Fruit fly (Drosophila melanogaster) whole organism, embryonic: ENCODE data around the gene CG12075.
A peak's percentile ranks its signal among the peaks of the same experiment; 100 is the strongest.

Source experiments
- BEAF-32 ChIP-seq: fragments of 200-800 bp; sonication (Bioruptor generic); optimal IDR thresholded peaks from 3 replicates; lab custom pipeline; 2017; ENCODE audit warnings: missing biosample characterization, missing genetic modification characterization, mild to moderate bottlenecking, moderate library complexity, missing genetic modification reagents
- CG10321 ChIP-seq: fragments of 200-800 bp; sonication (Bioruptor generic); IDR thresholded peaks from 2 replicates; pipeline ENCODE4 v1.3.6; 2022; ENCODE audit warnings: missing biosample characterization, missing genetic modification characterization
- CG10462 ChIP-seq: fragments of 200-800 bp; sonication (Bioruptor generic); optimal IDR thresholded peaks from 2 replicates; lab custom pipeline; 2016; ENCODE audit warnings: missing biosample characterization, missing genetic modification characterization
- CG11247 ChIP-seq: fragments of 200-800 bp; sonication (Bioruptor generic); IDR thresholded peaks from 2 replicates; pipeline ENCODE4 v1.3.6; 2022; ENCODE audit warnings: missing biosample characterization, missing genetic modification characterization
- CG14965 ChIP-seq: fragments of 200-800 bp; sonication (Bioruptor generic); optimal IDR thresholded peaks from 2 replicates; lab custom pipeline; 2016; ENCODE audit warnings: missing biosample characterization, missing genetic modification characterization, borderline replicate concordance
- CG17359 ChIP-seq: fragments of 200-800 bp; sonication (Bioruptor generic); optimal IDR thresholded peaks from 3 replicates; lab custom pipeline; 2018; ENCODE audit warnings: missing biosample characterization, mild to moderate bottlenecking, missing genetic modification characterization, moderate library complexity
- CG18599 ChIP-seq: fragments of 200-800 bp; sonication (Bioruptor generic); optimal IDR thresholded peaks from 3 replicates; lab custom pipeline; 2017; ENCODE audit warnings: missing biosample characterization, missing genetic modification characterization, mild to moderate bottlenecking, moderate library complexity, missing genetic modification reagents
- CG18619 ChIP-seq: fragments of 200-800 bp; sonication (Bioruptor generic); optimal IDR thresholded peaks from 3 replicates; lab custom pipeline; 2017; ENCODE audit warnings: missing biosample characterization, mild to moderate bottlenecking, missing genetic modification characterization
- CG2116 ChIP-seq: fragments of 200-800 bp; sonication (Bioruptor generic); optimal IDR thresholded peaks from 3 replicates; lab custom pipeline; 2018; ENCODE audit warnings: missing biosample characterization, mild to moderate bottlenecking, missing genetic modification characterization
- CG31388 ChIP-seq: fragments of 200-800 bp; sonication (Bioruptor generic); optimal IDR thresholded peaks from 2 replicates; lab custom pipeline; 2016; ENCODE audit warnings: missing biosample characterization, missing genetic modification characterization
- CG34376 ChIP-seq: fragments of 200-800 bp; sonication (Bioruptor generic); optimal IDR thresholded peaks from 2 replicates; lab custom pipeline; 2018; ENCODE audit warnings: missing biosample characterization, mild to moderate bottlenecking, missing genetic modification characterization
- CG6854 ChIP-seq: fragments of 200-800 bp; sonication (Bioruptor generic); optimal IDR thresholded peaks from 3 replicates; lab custom pipeline; 2017; ENCODE audit warnings: missing biosample characterization, mild to moderate bottlenecking, missing genetic modification characterization
- CG7271 ChIP-seq: fragments of 200-800 bp; sonication (Bioruptor generic); optimal IDR thresholded peaks from 2 replicates; lab custom pipeline; 2018; ENCODE audit warnings: missing biosample characterization, mild to moderate bottlenecking, missing genetic modification characterization, moderate library complexity
- CG7786 ChIP-seq: fragments of 200-800 bp; sonication (Bioruptor generic); optimal IDR thresholded peaks from 2 replicates; lab custom pipeline; 2016; ENCODE audit warnings: missing biosample characterization, missing genetic modification characterization
- CG7987 ChIP-seq: fragments of 200-800 bp; sonication (Bioruptor generic); optimal IDR thresholded peaks from 2 replicates; lab custom pipeline; 2018; ENCODE audit warnings: missing biosample characterization, mild to moderate bottlenecking, missing genetic modification characterization, moderate library complexity
- Camta ChIP-seq: fragments of 200-800 bp; sonication (Bioruptor generic); optimal IDR thresholded peaks from 2 replicates; lab custom pipeline; 2016; ENCODE audit warnings: missing biosample characterization, missing genetic modification characterization
- D19A ChIP-seq: fragments of 200-800 bp; optimal IDR thresholded peaks from 3 replicates; lab custom pipeline; 2019; ENCODE audit warnings: missing biosample characterization, mild to moderate bottlenecking, missing genetic modification characterization, moderate library complexity
- Dll ChIP-seq: fragments of 200-800 bp; sonication (Bioruptor generic); IDR thresholded peaks from 4 replicates; pipeline ENCODE4 v1.3.6; 2022; ENCODE audit warnings: missing biosample characterization, missing genetic modification characterization; ENCODE audit not compliant: partially characterized antibody
- Fer1 ChIP-seq: fragments of 200-800 bp; sonication (Bioruptor generic); optimal IDR thresholded peaks from 2 replicates; lab custom pipeline; 2017; ENCODE audit warnings: missing biosample characterization, mild to moderate bottlenecking, missing genetic modification characterization
- Gsc ChIP-seq: fragments of 200-800 bp; sonication (Bioruptor generic); IDR thresholded peaks from 2 replicates; pipeline ENCODE4 v1.3.6; 2022; ENCODE audit warnings: missing biosample characterization, missing genetic modification characterization
- H2.0 ChIP-seq: fragments of 200-800 bp; sonication (Bioruptor generic); IDR thresholded peaks from 2 replicates; pipeline ENCODE4 v1.3.6; 2022; ENCODE audit warnings: missing biosample characterization, missing genetic modification characterization
- Hmx ChIP-seq: fragments of 200-800 bp; sonication (Bioruptor generic); optimal IDR thresholded peaks from 2 replicates; lab custom pipeline; 2016; ENCODE audit warnings: missing biosample characterization, missing genetic modification characterization
- Hr51 ChIP-seq, 2 experiments: fragments of 200-800 bp; sonication (Bioruptor generic); optimal IDR thresholded peaks; 2 replicates in 1 of 2; 3 replicates in 1 of 2; lab custom pipeline; 2016 to 2018; ENCODE audit warnings: missing biosample characterization in 2 of 2, missing genetic modification characterization in 2 of 2, mild to moderate bottlenecking in 1 of 2, moderate library complexity in 1 of 2
- MBD-R2 ChIP-seq: fragments of 200-800 bp; sonication (Bioruptor generic); IDR thresholded peaks from 2 replicates; pipeline ENCODE4 v1.3.6; 2022; ENCODE audit warnings: missing biosample characterization, missing genetic modification characterization
- Poxn ChIP-seq: fragments of 200-800 bp; sonication (Bioruptor generic); IDR thresholded peaks from 2 replicates; pipeline ENCODE4 v1.3.6; 2022; ENCODE audit warnings: missing biosample characterization, missing genetic modification characterization
- br ChIP-seq: fragments of >200 bp; optimal IDR thresholded peaks from 2 replicates; lab custom pipeline; 2017
- cas ChIP-seq: fragments of 200-800 bp; sonication (Bioruptor generic); IDR thresholded peaks from 2 replicates; pipeline ENCODE4 v1.3.6; 2022; ENCODE audit warnings: missing biosample characterization, missing genetic modification characterization
- croc ChIP-seq: fragments of 200-800 bp; sonication (Bioruptor generic); conservative IDR thresholded peaks from 3 replicates; pipeline ENCODE4 v1.3.6; 2022; ENCODE audit warnings: missing biosample characterization, missing genetic modification characterization
- dan ChIP-seq: fragments of 200-800 bp; sonication (Bioruptor generic); IDR thresholded peaks from 2 replicates; pipeline ENCODE4 v1.3.6; 2022; ENCODE audit warnings: missing biosample characterization, missing genetic modification characterization
- dm ChIP-seq: fragments of 200-800 bp; sonication (Bioruptor generic); optimal IDR thresholded peaks from 3 replicates; lab custom pipeline; 2016; ENCODE audit warnings: missing biosample characterization, missing genetic modification characterization
- dmrt11E ChIP-seq: fragments of 200-800 bp; sonication (Bioruptor generic); optimal IDR thresholded peaks from 3 replicates; lab custom pipeline; 2018; ENCODE audit warnings: missing biosample characterization, mild to moderate bottlenecking, missing genetic modification characterization, moderate library complexity
- ewg ChIP-seq: fragments of 200-800 bp; sonication (Bioruptor generic); optimal IDR thresholded peaks from 3 replicates; lab custom pipeline; 2017; ENCODE audit warnings: mild to moderate bottlenecking, missing biosample characterization, missing genetic modification reagents, missing genetic modification characterization
- gcm2 ChIP-seq: fragments of 200-800 bp; sonication (Bioruptor generic); optimal IDR thresholded peaks from 2 replicates; lab custom pipeline; 2016; ENCODE audit warnings: missing biosample characterization, missing genetic modification characterization
- gfzf ChIP-seq: fragments of 200-800 bp; sonication (Bioruptor generic); optimal IDR thresholded peaks from 2 replicates; lab custom pipeline; 2016; ENCODE audit warnings: missing biosample characterization, mild to moderate bottlenecking, missing genetic modification characterization, moderate library complexity
- grau ChIP-seq: fragments of 200-800 bp; optimal IDR thresholded peaks from 3 replicates; lab custom pipeline; 2019; ENCODE audit warnings: missing biosample characterization, mild to moderate bottlenecking, missing genetic modification characterization, moderate library complexity
- insv ChIP-seq, 2 experiments: fragments of 200-800 bp; sonication (Bioruptor generic); optimal IDR thresholded peaks; 3 replicates each; lab custom pipeline; 2016 to 2018; ENCODE audit warnings: missing biosample characterization in 2 of 2, missing genetic modification characterization in 2 of 2
- inv ChIP-seq: fragments of 200-800 bp; sonication (Bioruptor generic); IDR thresholded peaks from 2 replicates; pipeline ENCODE4 v1.3.6; 2022; ENCODE audit warnings: missing biosample characterization, missing genetic modification characterization; ENCODE audit not compliant: partially characterized antibody
- jumu ChIP-seq: fragments of 200-800 bp; sonication (Bioruptor generic); optimal IDR thresholded peaks from 3 replicates; lab custom pipeline; 2016; ENCODE audit warnings: missing biosample characterization, missing genetic modification characterization
- kay ChIP-seq: fragments of 200-800 bp; sonication (Bioruptor generic); optimal IDR thresholded peaks from 2 replicates; lab custom pipeline; 2016; ENCODE audit warnings: missing biosample characterization, missing genetic modification characterization
- ken ChIP-seq: fragments of 200-800 bp; sonication (Bioruptor generic); IDR thresholded peaks from 3 replicates; pipeline ENCODE4 v1.3.6; 2022; ENCODE audit warnings: missing biosample characterization, missing genetic modification characterization
- lov ChIP-seq, 2 experiments: fragments of 200-800 bp in 1 of 2; fragments of >200 bp in 1 of 2; sonication (Bioruptor generic) in 1 of 2; IDR thresholded peaks in 1 of 2; optimal IDR thresholded peaks in 1 of 2; 2 replicates in 1 of 2; 3 replicates in 1 of 2; pipeline versions ENCODE4 v1.3.6 to Lab custom; 2017 to 2022; ENCODE audit warnings: missing biosample characterization in 1 of 2, missing genetic modification characterization in 1 of 2
- nerfin-2 ChIP-seq: fragments of 200-800 bp; sonication (Bioruptor generic); IDR thresholded peaks from 2 replicates; pipeline ENCODE4 v1.3.6; 2022; ENCODE audit warnings: missing biosample characterization, missing genetic modification characterization; ENCODE audit not compliant: partially characterized antibody
- onecut ChIP-seq: fragments of 200-800 bp; sonication (Bioruptor generic); IDR thresholded peaks from 2 replicates; pipeline ENCODE4 v1.3.6; 2022; ENCODE audit warnings: missing biosample characterization, missing genetic modification characterization
- prd ChIP-seq, 3 experiments: fragments of >200 bp in 2 of 3; fragments of 200-800 bp in 1 of 3; sonication (Bioruptor generic) in 1 of 3; optimal IDR thresholded peaks in 2 of 3; IDR thresholded peaks in 1 of 3; 2 replicates in 2 of 3; 3 replicates in 1 of 3; pipeline versions ENCODE4 v1.3.6 to Lab custom; 2017 to 2022; ENCODE audit warnings: missing biosample characterization in 1 of 3, missing genetic modification characterization in 1 of 3
- sisA ChIP-seq: fragments of 200-800 bp; sonication (Bioruptor generic); IDR thresholded peaks from 2 replicates; pipeline ENCODE4 v1.3.6; 2022; ENCODE audit warnings: missing biosample characterization, missing genetic modification characterization
- slou ChIP-seq: fragments of 200-800 bp; sonication (Bioruptor generic); optimal IDR thresholded peaks from 3 replicates; lab custom pipeline; 2016; ENCODE audit warnings: missing biosample characterization, missing genetic modification characterization
- sqz ChIP-seq: fragments of 200-800 bp; sonication (Bioruptor generic); optimal IDR thresholded peaks from 3 replicates; lab custom pipeline; 2018; ENCODE audit warnings: missing biosample characterization, mild to moderate bottlenecking, missing genetic modification characterization
- tio ChIP-seq: fragments of 200-800 bp; sonication (Bioruptor generic); optimal IDR thresholded peaks from 2 replicates; lab custom pipeline; 2017; ENCODE audit warnings: missing biosample characterization, missing genetic modification characterization, inconsistent platforms

Gene CG12075

dm6 chrX:8894315-8895017, 56.3 kb downstream of the CG12075 start (continued):
- TF ChIP-seq croc (GFP tag; lab: Robert Waterston, UW) (peak; percentile 72), prd (optimal IDR thresholded peaks at IDR 0.05; lab: Kevin White, UChicago) (no peak), prd (GFP tag; IDR thresholded peaks at IDR 0.05; lab: Robert Waterston, UW) (peak; percentile 76; the same call in 2 of the 3 replicates), kay (peak; percentile 1), cas (no peak), br (no peak), CG34376 (GFP tag; lab: Kevin White, UChicago) (no peak), grau (peak; percentile 73), H2.0 (GFP tag; lab: Robert Waterston, UW) (peak; percentile 63), ken (GFP tag; lab: Robert Waterston, UW) (peak; percentile 85), Camta (peak; percentile 61), slou (no peak), CG7987 (GFP tag; lab: Kevin White, UChicago) (no peak), MBD-R2 (GFP tag; lab: Robert Waterston, UW) (peak; percentile 42; the same call in 1 of the 2 replicates), ewg (GFP tag; lab: Kevin White, UChicago) (peak; percentile 73), CG6854 (GFP tag; lab: Kevin White, UChicago) (peak; percentile 39), dmrt11E (peak; percentile 73), CG18619 (peak; percentile 65), D19A (tag; lab: Kevin White, UChicago) (peak; percentile 77), dan (GFP tag; lab: Robert Waterston, UW) (no peak), CG10321 (GFP tag; lab: Robert Waterston, UW) (0 out of 2 replicates have a peak, but pooled peaks have one; percentile 15), CG2116 (GFP tag; lab: Kevin White, UChicago) (peak; percentile 25), Dll (no peak), gcm2 (peak; percentile 20), BEAF-32 (GFP tag; lab: Kevin White, UChicago) (peak; percentile 1), sisA (GFP tag; lab: Robert Waterston, UW) (peak; percentile 81), CG18599 (GFP tag; lab: Kevin White, UChicago) (peak; percentile 75), Hr51 (GFP tag; optimal IDR thresholded peaks at IDR 0.05; lab: Kevin White, UChicago) (peak; percentile 9 to 89), inv (GFP tag; lab: Robert Waterston, UW) (no peak), Poxn (no peak), CG7271 (tag; lab: Kevin White, UChicago) (peak; percentile 4), lov (optimal IDR thresholded peaks at IDR 0.05; lab: Kevin White, UChicago) (no peak), lov (GFP tag; IDR thresholded peaks at IDR 0.05; lab: Robert Waterston, UW) (no peak), gfzf (GFP tag; lab: Kevin White, UChicago) (no peak), insv (GFP tag; optimal IDR thresholded peaks at IDR 0.05; lab: Kevin White, UChicago) (no peak), dm (GFP tag; lab: Kevin White, UChicago) (peak; percentile 67), Fer1 (GFP tag; lab: Kevin White, UChicago) (peak; percentile 72), CG7786 (GFP tag; lab: Kevin White, UChicago) (peak; percentile 55), Gsc (GFP tag; lab: Robert Waterston, UW) (no peak), CG11247 (GFP tag; lab: Robert Waterston, UW) (peak; percentile 64; the same call in 1 of the 2 replicates), sqz (GFP tag; lab: Kevin White, UChicago) (peak; percentile 98), CG17359 (tag; lab: Kevin White, UChicago) (peak; percentile 92), onecut (GFP tag; lab: Robert Waterston, UW) (peak; percentile 63), tio (GFP tag; lab: Kevin White, UChicago) (peak; percentile 50), Hmx (GFP tag; lab: Kevin White, UChicago) (peak; percentile 33), jumu (GFP tag; lab: Kevin White, UChicago) (no peak), CG10462 (GFP tag; lab: Kevin White, UChicago) (peak; percentile 43), CG31388 (GFP tag; lab: Kevin White, UChicago) (no peak), nerfin-2 (GFP tag; lab: Robert Waterston, UW) (no peak), CG14965 (GFP tag; lab: Kevin White, UChicago) (no peak)
